Worm (Caenorhabditis elegans): Measurements from ENCODE around the gene aly-3.

The aly-3 gene

ce11 chrIV:12080807-12081206 lies 42.3 kb upstream of the aly-3 start:
- no peak for TF ChIP-seq gmeb-1 (tag; optimal IDR thresholded peaks at IDR 0.05)
- TF ChIP-seq nhr-23 (tag; optimal IDR thresholded peaks at IDR 0.05), result no peak
- no peak for TF ChIP-seq mab-5 (tag; optimal IDR thresholded peaks at IDR 0.05)
- TF ChIP-seq ZK546.5 (tag; optimal IDR thresholded peaks at IDR 0.05), result no peak
- no peak for TF ChIP-seq unc-55 (GFP tag; optimal IDR thresholded peaks at IDR 0.05)
- TF ChIP-seq mdl-1 (tag; optimal IDR thresholded peaks at IDR 0.05), result no peak
- no peak for TF ChIP-seq sem-4 (tag; optimal IDR thresholded peaks at IDR 0.05)
- TF ChIP-seq alr-1 (tag; optimal IDR thresholded peaks at IDR 0.05), result no peak

- TF ChIP-seq C34F6.9 (tag; optimal IDR thresholded peaks at IDR 0.05) (no peak), elt-1 (tag; optimal IDR thresholded peaks at IDR 0.05) (no peak), unc-62 (GFP tag; optimal IDR thresholded peaks at IDR 0.05) (no peak)
Measured at ce11 chrIV:12084178-12084577, 38.9 kb upstream of the aly-3 start, which contains the start of gene repo-1. Gene repo-1, plus strand, starts transcription at chrIV:12084478.

- TF ChIP-seq zag-1 (tag; optimal IDR thresholded peaks at IDR 0.05) (no peak), nhr-10 (tag; optimal IDR thresholded peaks at IDR 0.05) (no peak), nhr-129 (tag; optimal IDR thresholded peaks at IDR 0.05) (peak; percentile 3)
Measured at ce11 chrIV:12084587-12084986, 38.5 kb upstream of the aly-3 start.

DNA sequence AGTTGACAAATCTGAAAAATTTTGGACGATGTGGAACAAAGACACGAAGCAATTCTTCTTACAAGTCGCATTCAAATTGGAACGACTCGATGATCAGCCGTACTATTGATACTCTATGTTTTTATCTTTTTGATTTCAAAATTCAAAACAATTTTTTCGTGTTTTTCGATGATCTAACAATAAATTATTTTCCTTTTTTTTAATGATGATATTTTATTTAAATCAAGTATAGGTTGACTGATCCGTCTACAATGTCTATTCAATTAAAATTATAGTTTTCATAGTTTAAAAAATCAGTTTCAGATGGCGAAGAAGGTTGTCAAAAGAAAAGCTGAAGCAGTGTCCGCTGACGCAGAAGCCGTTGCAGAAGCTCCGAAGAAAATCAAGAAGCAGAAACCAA lies 38.0 kb upstream of the aly-3 start, which contains the start of gene rbm-34:
TSS of gene rbm-34 (plus strand) at position 301 of the 400 bp plus-strand sequence.
- no peak for TF ChIP-seq nhr-25 (tag; optimal IDR thresholded peaks at IDR 0.05)
- TF ChIP-seq nhr-129 (tag; optimal IDR thresholded peaks at IDR 0.05), result no peak
- TF ChIP-seq ztf-1 (GFP tag; conservative IDR thresholded peaks at IDR 0.05), result no peak
- TF ChIP-seq sma-9 (GFP tag; optimal IDR thresholded peaks at IDR 0.05), result no peak
- no peak for TF ChIP-seq sma-9 (tag; optimal IDR thresholded peaks at IDR 0.05)
- no peak for TF ChIP-seq snpc-4 (tag; optimal IDR thresholded peaks at IDR 0.05)
- TF ChIP-seq unc-39 (tag; optimal IDR thresholded peaks at IDR 0.05), result no peak
- TF ChIP-seq egl-27 (tag; optimal IDR thresholded peaks at IDR 0.05), result no peak
- TF ChIP-seq F13H6.1 (tag; optimal IDR thresholded peaks at IDR 0.05), result no peak
- TF ChIP-seq lin-39 (tag; optimal IDR thresholded peaks at IDR 0.05), result no peak

ce11 chrIV:12086498-12086897 lies 36.6 kb upstream of the aly-3 start:
- TF ChIP-seq sem-4 (tag; optimal IDR thresholded peaks at IDR 0.05) (peak; percentile 53), lin-13 (GFP tag; optimal IDR thresholded peaks at IDR 0.05) (peak; percentile 62), F13H6.1 (tag; optimal IDR thresholded peaks at IDR 0.05) (peak; percentile 76), ZK546.5 (tag; optimal IDR thresholded peaks at IDR 0.05) (no peak), zag-1 (tag; optimal IDR thresholded peaks at IDR 0.05) (peak; percentile 36), ceh-82 (tag; optimal IDR thresholded peaks at IDR 0.05) (peak; percentile 37), ztf-11 (tag; optimal IDR thresholded peaks at IDR 0.05) (no peak), crh-2 (tag; optimal IDR thresholded peaks at IDR 0.05) (peak; percentile 77), sma-9 (GFP tag; optimal IDR thresholded peaks at IDR 0.05) (peak; percentile 67), sma-9 (tag; optimal IDR thresholded peaks at IDR 0.05) (no peak), nhr-237 (tag; optimal IDR thresholded peaks at IDR 0.05) (no peak), sma-3 (GFP tag; optimal IDR thresholded peaks at IDR 0.05) (peak; percentile 76), nhr-25 (tag; optimal IDR thresholded peaks at IDR 0.05) (peak; percentile 50), C34F6.9 (tag; optimal IDR thresholded peaks at IDR 0.05) (peak; percentile 64), nhr-129 (tag; optimal IDR thresholded peaks at IDR 0.05) (peak; percentile 95), egl-27 (tag; optimal IDR thresholded peaks at IDR 0.05) (peak; percentile 49), ztf-4 (tag; optimal IDR thresholded peaks at IDR 0.05) (no peak), fos-1 (tag; optimal IDR thresholded peaks at IDR 0.05) (peak; percentile 51), Y55F3AM.14 (GFP tag; optimal IDR thresholded peaks at IDR 0.05) (peak; percentile 75), ceh-16 (tag; optimal IDR thresholded peaks at IDR 0.05) (peak; percentile 79), nhr-21 (tag; optimal IDR thresholded peaks at IDR 0.05) (peak; percentile 52), nhr-6 (tag; optimal IDR thresholded peaks at IDR 0.05) (no peak), lsy-2 (tag; optimal IDR thresholded peaks at IDR 0.05) (peak; percentile 26 to 59), gmeb-1 (tag; optimal IDR thresholded peaks at IDR 0.05) (peak; percentile 70), lin-11 (tag; optimal IDR thresholded peaks at IDR 0.05) (peak; percentile 10), nhr-77 (tag; optimal IDR thresholded peaks at IDR 0.05) (peak; percentile 30), mdl-1 (tag; optimal IDR thresholded peaks at IDR 0.05) (peak in 1 of 2 experiments; percentile 57), peb-1 (tag; optimal IDR thresholded peaks at IDR 0.05) (no peak), blmp-1 (tag; optimal IDR thresholded peaks at IDR 0.05; ENCODE audit: insufficient read depth) (peak; percentile 55)

Data from whole organism, L2 larva.